Fruit fly (Drosophila melanogaster): Measurements from ENCODE around the gene CG33995.
A peak's percentile ranks its signal among the peaks of the same experiment; 100 is the strongest.

Gene CG33995

dm6 chr2L:5036120-5036519 is 7.0 kb upstream of the CG33995 start:
- TF ChIP-seq Hr78 (GFP tag; optimal IDR thresholded peaks at IDR 0.05) = no peak
- no peak for TF ChIP-seq lola (GFP tag; optimal IDR thresholded peaks at IDR 0.05)
- TF ChIP-seq foxo (GFP tag; optimal IDR thresholded peaks at IDR 0.05) = no peak
- no peak for TF ChIP-seq Dif (GFP tag; optimal IDR thresholded peaks at IDR 0.05; ENCODE audit: partially characterized antibody)
- TF ChIP-seq Dfd (GFP tag; optimal IDR thresholded peaks at IDR 0.05) = no peak
- TF ChIP-seq CrebA (GFP tag; optimal IDR thresholded peaks at IDR 0.05; ENCODE audit: borderline replicate concordance) = no peak
- no peak for TF ChIP-seq N (GFP tag; optimal IDR thresholded peaks at IDR 0.05)
- TF ChIP-seq GATAd (GFP tag; optimal IDR thresholded peaks at IDR 0.05) = no peak
- no peak for TF ChIP-seq Rel (GFP tag; optimal IDR thresholded peaks at IDR 0.05)
- TF ChIP-seq Rel (tag; optimal IDR thresholded peaks at IDR 0.05) = no peak

dm6 chr2L:5037402-5037860 is 5.6 kb upstream of the CG33995 start, which contains the start of the genes CG14042 and SP555:
CG14042 (plus strand) TSS chr2L:5037709.
SP555 (plus strand) TSS chr2L:5037709.
- TF ChIP-seq Mio (GFP tag; optimal IDR thresholded peaks at IDR 0.05) = no peak
- TF ChIP-seq dsf (GFP tag; optimal IDR thresholded peaks at IDR 0.05; ENCODE audit: borderline replicate concordance) = no peak

DNA sequence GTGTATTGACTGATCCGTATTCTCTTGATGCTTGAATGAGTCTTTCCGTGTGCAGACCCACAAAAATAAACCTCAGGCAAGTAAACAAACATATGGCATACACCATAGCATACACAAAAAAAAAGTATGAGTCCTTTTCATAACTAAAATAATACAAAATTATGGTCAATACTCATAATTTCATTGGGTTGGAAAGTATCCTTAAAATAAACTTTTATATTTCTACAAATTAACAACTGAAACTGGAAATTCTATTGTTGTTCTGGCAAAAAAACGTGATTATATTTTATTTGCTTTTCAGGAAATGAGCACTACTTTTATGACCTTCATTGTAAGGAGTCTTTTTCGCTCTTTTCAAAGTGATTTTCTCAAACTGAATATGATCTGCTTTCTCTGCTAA is 994 bp upstream of the CG33995 start:
- TF ChIP-seq Hnf4 (GFP tag; optimal IDR thresholded peaks at IDR 0.05) = no peak
- TF ChIP-seq usp (GFP tag; optimal IDR thresholded peaks at IDR 0.05) = no peak
- TF ChIP-seq Vsx2 (GFP tag; optimal IDR thresholded peaks at IDR 0.05; ENCODE audit: partially characterized antibody) = no peak
- no peak for TF ChIP-seq dmrt93B (GFP tag; optimal IDR thresholded peaks at IDR 0.05)
- no peak for TF ChIP-seq fru (GFP tag; optimal IDR thresholded peaks at IDR 0.05)
- TF ChIP-seq CG9705 (GFP tag; optimal IDR thresholded peaks at IDR 0.05) = no peak
- no peak for TF ChIP-seq N (GFP tag; optimal IDR thresholded peaks at IDR 0.05)
- TF ChIP-seq CG32264 (GFP tag; optimal IDR thresholded peaks at IDR 0.05) = no peak
- no peak for TF ChIP-seq sage (GFP tag; optimal IDR thresholded peaks at IDR 0.05)
- no peak for TF ChIP-seq jim (GFP tag; optimal IDR thresholded peaks at IDR 0.05)
- no peak for TF ChIP-seq pan (optimal IDR thresholded peaks at IDR 0.05)
- no peak for TF ChIP-seq Dfd (GFP tag; optimal IDR thresholded peaks at IDR 0.05)
- no peak for TF ChIP-seq Hr78 (GFP tag; optimal IDR thresholded peaks at IDR 0.05)
- TF ChIP-seq Dif (GFP tag; optimal IDR thresholded peaks at IDR 0.05; ENCODE audit: partially characterized antibody) = no peak
- TF ChIP-seq CrebA (GFP tag; optimal IDR thresholded peaks at IDR 0.05; ENCODE audit: borderline replicate concordance) = no peak
- no peak for TF ChIP-seq h (GFP tag; optimal IDR thresholded peaks at IDR 0.05)

- TF ChIP-seq Hnf4 (GFP tag; optimal IDR thresholded peaks at IDR 0.05) = peak; percentile 72
- TF ChIP-seq brk (GFP tag; optimal IDR thresholded peaks at IDR 0.05) = no peak
- peak in 1 of 2 experiments; percentile 73 for TF ChIP-seq foxo (GFP tag; optimal IDR thresholded peaks at IDR 0.05)
- TF ChIP-seq OdsH (GFP tag; optimal IDR thresholded peaks at IDR 0.05) = peak; percentile 46
- no peak for TF ChIP-seq sv (GFP tag; optimal IDR thresholded peaks at IDR 0.05)
- no peak for TF ChIP-seq usp (GFP tag; optimal IDR thresholded peaks at IDR 0.05)
- TF ChIP-seq CG32264 (GFP tag; optimal IDR thresholded peaks at IDR 0.05) = no peak
- TF ChIP-seq h (GFP tag; optimal IDR thresholded peaks at IDR 0.05) = peak; percentile 54
- TF ChIP-seq pan (optimal IDR thresholded peaks at IDR 0.05) = no peak
- TF ChIP-seq CrebA (GFP tag; optimal IDR thresholded peaks at IDR 0.05; ENCODE audit: borderline replicate concordance) = no peak
- TF ChIP-seq CG9705 (GFP tag; optimal IDR thresholded peaks at IDR 0.05) = no peak
- TF ChIP-seq Dfd (GFP tag; optimal IDR thresholded peaks at IDR 0.05) = no peak
- TF ChIP-seq fru (GFP tag; optimal IDR thresholded peaks at IDR 0.05) = peak; percentile 47
- no peak for TF ChIP-seq Hr83 (GFP tag; optimal IDR thresholded peaks at IDR 0.05; ENCODE audit: poor library complexity, severe bottlenecking)
- TF ChIP-seq tai (GFP tag; optimal IDR thresholded peaks at IDR 0.05) = no peak
- TF ChIP-seq Vsx2 (GFP tag; optimal IDR thresholded peaks at IDR 0.05; ENCODE audit: partially characterized antibody) = no peak
- no peak for TF ChIP-seq N (GFP tag; optimal IDR thresholded peaks at IDR 0.05)
- no peak for TF ChIP-seq Myc (optimal IDR thresholded peaks at IDR 0.05)
- peak; percentile 48 for TF ChIP-seq br (GFP tag; optimal IDR thresholded peaks at IDR 0.05)
- no peak for TF ChIP-seq jim (GFP tag; optimal IDR thresholded peaks at IDR 0.05)
- no peak for TF ChIP-seq Mio (GFP tag; optimal IDR thresholded peaks at IDR 0.05)
- TF ChIP-seq dl (GFP tag; optimal IDR thresholded peaks at IDR 0.05; ENCODE audit: insufficient read depth in 1 of 2, partially characterized antibody in 2 of 2) = no peak
- peak; percentile 20 for TF ChIP-seq dmrt93B (GFP tag; optimal IDR thresholded peaks at IDR 0.05)
- no peak for TF ChIP-seq Rel (GFP tag; optimal IDR thresholded peaks at IDR 0.05)
- TF ChIP-seq Rel (tag; optimal IDR thresholded peaks at IDR 0.05) = peak; percentile 16
- TF ChIP-seq sage (GFP tag; optimal IDR thresholded peaks at IDR 0.05) = no peak
- no peak for TF ChIP-seq Abd-B (GFP tag; optimal IDR thresholded peaks at IDR 0.05)
- no peak for TF ChIP-seq GATAd (GFP tag; optimal IDR thresholded peaks at IDR 0.05)
- TF ChIP-seq psq (GFP tag; optimal IDR thresholded peaks at IDR 0.05) = peak; percentile 49
- peak; percentile 28 for TF ChIP-seq Sp1 (GFP tag; optimal IDR thresholded peaks at IDR 0.05)
- TF ChIP-seq ey (GFP tag; optimal IDR thresholded peaks at IDR 0.05) = peak; percentile 51
- no peak for TF ChIP-seq lola (GFP tag; optimal IDR thresholded peaks at IDR 0.05)
- TF ChIP-seq Hr78 (GFP tag; optimal IDR thresholded peaks at IDR 0.05) = no peak
- TF ChIP-seq woc (GFP tag; optimal IDR thresholded peaks at IDR 0.05) = no peak
- peak; percentile 55 for TF ChIP-seq rgr (GFP tag; optimal IDR thresholded peaks at IDR 0.05)
- TF ChIP-seq Jra (GFP tag; optimal IDR thresholded peaks at IDR 0.05) = no peak
- no peak for TF ChIP-seq Dif (GFP tag; optimal IDR thresholded peaks at IDR 0.05; ENCODE audit: partially characterized antibody)
- TF ChIP-seq dsf (GFP tag; optimal IDR thresholded peaks at IDR 0.05; ENCODE audit: borderline replicate concordance) = no peak
- peak; percentile 48 for TF ChIP-seq HLH106 (tag; optimal IDR thresholded peaks at IDR 0.05)
These were observed 551 bp downstream of the CG33995 start for dm6 chr2L:5043495-5044146.
